Worm (Caenorhabditis elegans) whole organism, L1 larva: Measurements from ENCODE around the gene acl-2.

Experiments
- ama-1 ChIP-seq: fragments of 150-350 bp; optimal IDR thresholded peaks from 2 replicates; lab custom pipeline; 2014
- ces-1 ChIP-seq: fragments of 150-350 bp; optimal IDR thresholded peaks from 2 replicates; lab custom pipeline; 2014; ENCODE audit warnings: missing biosample characterization, missing genetic modification reagents, missing genetic modification characterization
- efl-1 ChIP-seq, 4 experiments: fragments of 150-350 bp; optimal IDR thresholded peaks in 3 of 4; peaks in 1 of 4; 1 replicate in 1 of 4; 2 replicates in 3 of 4; lab custom pipeline; 2014; ENCODE audit warnings: missing biosample characterization in 2 of 4, missing genetic modification characterization in 2 of 4, missing genetic modification reagents in 2 of 4
- elt-3 ChIP-seq, 6 experiments: fragments of 150-350 bp in 1 of 6; sonication (generic microtip); optimal IDR thresholded peaks; 2 replicates each; lab custom pipeline; 2017 to 2018; ENCODE audit warnings: missing biosample characterization in 6 of 6, missing genetic modification characterization in 6 of 6, inconsistent platforms in 1 of 6
- fos-1 ChIP-seq: fragments of 150-350 bp; optimal IDR thresholded peaks from 2 replicates; lab custom pipeline; 2014; ENCODE audit warnings: missing biosample characterization, missing genetic modification characterization
- nhr-11 ChIP-seq: fragments of 150-350 bp; optimal IDR thresholded peaks from 2 replicates; lab custom pipeline; 2014; ENCODE audit warnings: missing biosample characterization, missing genetic modification characterization
- snpc-4 ChIP-seq: fragments of 150-350 bp; optimal IDR thresholded peaks from 2 replicates; lab custom pipeline; 2014; ENCODE audit warnings: missing biosample characterization, missing genetic modification characterization
- tbx-2 ChIP-seq: sonication (generic microtip); optimal IDR thresholded peaks from 2 replicates; lab custom pipeline; 2016; ENCODE audit warnings: missing genetic modification characterization, missing compliant biosample characterization
- unc-62 ChIP-seq: fragments of 150-350 bp; optimal IDR thresholded peaks from 2 replicates; lab custom pipeline; 2014; ENCODE audit warnings: missing biosample characterization, missing genetic modification reagents, missing genetic modification characterization

DNA sequence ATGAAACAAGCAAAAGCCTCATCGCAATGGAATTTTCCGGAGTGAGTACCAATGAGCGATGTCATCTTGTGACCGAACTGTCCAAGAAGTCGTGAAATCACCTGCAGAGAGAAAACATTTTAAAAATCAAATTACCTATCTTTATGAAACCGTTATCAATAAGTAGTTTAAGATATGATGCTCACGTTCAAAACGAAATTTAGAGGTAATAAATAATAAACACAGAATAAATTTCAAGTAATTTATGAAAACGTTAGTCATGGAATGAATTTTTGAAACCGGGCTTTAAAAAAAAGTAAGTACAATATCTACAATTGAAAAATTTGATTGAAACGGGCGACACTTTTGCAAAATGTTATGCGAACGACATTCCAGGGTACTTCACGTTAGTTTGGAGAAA lies 43.2 kb downstream of the acl-2 start, which contains the start of gene C27H6.8:
- TF ChIP-seq efl-1 (optimal IDR thresholded peaks at IDR 0.05; lab: Kevin White, UChicago), result no peak
- peak in 1 of 2 experiments; percentile 15 for TF ChIP-seq efl-1 (GFP tag; optimal IDR thresholded peaks at IDR 0.05 in 1 of 2; lab: Kevin White, UChicago)
- TF ChIP-seq ama-1 (lab: Kevin White, UChicago), result no peak
- TF ChIP-seq ces-1 (GFP tag; lab: Kevin White, UChicago), result no peak
- no peak for TF ChIP-seq unc-62 (GFP tag; lab: Kevin White, UChicago)
- TF ChIP-seq tbx-2 (tag; lab: Kevin White, UChicago), result no peak
- TF ChIP-seq snpc-4 (tag; lab: Kevin White, UChicago), result no peak
- no peak for TF ChIP-seq nhr-11 (tag; lab: Kevin White, UChicago)
- no peak for TF ChIP-seq elt-3 (tag; optimal IDR thresholded peaks at IDR 0.05; lab: Kevin White, UChicago)
- TF ChIP-seq fos-1 (tag; lab: Kevin White, UChicago), result no peak
